Fruit fly (Drosophila melanogaster): ENCODE measurements around the gene CG15747.

The CG15747 gene

dm6 chrX:13334434-13335146 lies 3.5 kb upstream of the CG15747 start (continued):
- TF ChIP-seq hkb (optimal IDR thresholded peaks at IDR 0.05), result no peak
- TF ChIP-seq hkb (GFP tag; IDR thresholded peaks at IDR 0.05), result no peak
- no peak for TF ChIP-seq Optix (GFP tag; IDR thresholded peaks at IDR 0.05)
- TF ChIP-seq CG2120 (GFP tag; optimal IDR thresholded peaks at IDR 0.05), result peak; percentile 74
- peak; percentile 8 for TF ChIP-seq Hr3 (GFP tag; optimal IDR thresholded peaks at IDR 0.05)
- TF ChIP-seq Bteb2 (GFP tag; optimal IDR thresholded peaks at IDR 0.05), result peak; percentile 24
- TF ChIP-seq ci (GFP tag; IDR thresholded peaks at IDR 0.05), result peak; percentile 42; the same call in 2 of the 3 replicates
- TF ChIP-seq CG4730 (GFP tag; IDR thresholded peaks at IDR 0.05), result no peak
- no peak for TF ChIP-seq CG10462 (GFP tag; optimal IDR thresholded peaks at IDR 0.05)
- TF ChIP-seq CG1647 (GFP tag; optimal IDR thresholded peaks at IDR 0.05), result peak; percentile 14
- TF ChIP-seq CG10979 (tag; optimal IDR thresholded peaks at IDR 0.05), result peak; percentile 5
- peak; percentile 20 for TF ChIP-seq bcd (GFP tag; optimal IDR thresholded peaks at IDR 0.05)
- peak; percentile 41 for TF ChIP-seq CG2116 (GFP tag; optimal IDR thresholded peaks at IDR 0.05)
- TF ChIP-seq CG9797 (GFP tag; optimal IDR thresholded peaks at IDR 0.05), result no peak
- TF ChIP-seq Dp (GFP tag; optimal IDR thresholded peaks at IDR 0.05), result peak; percentile 91
- no peak for TF ChIP-seq CG3281 (GFP tag; optimal IDR thresholded peaks at IDR 0.05)
- peak; percentile 51 for TF ChIP-seq CG12659 (GFP tag; optimal IDR thresholded peaks at IDR 0.05)
- peak; percentile 83 for TF ChIP-seq mirr (GFP tag; optimal IDR thresholded peaks at IDR 0.05)
- TF ChIP-seq en (GFP tag; optimal IDR thresholded peaks at IDR 0.05), result no peak
- TF ChIP-seq CG17359 (tag; optimal IDR thresholded peaks at IDR 0.05), result peak; percentile 20
- peak; percentile 65 for TF ChIP-seq sob (GFP tag; IDR thresholded peaks at IDR 0.05)
- no peak for TF ChIP-seq CG10321 (GFP tag; IDR thresholded peaks at IDR 0.05)
- TF ChIP-seq CG33213 (GFP tag; optimal IDR thresholded peaks at IDR 0.05), result peak; percentile 57
- TF ChIP-seq mam (GFP tag; optimal IDR thresholded peaks at IDR 0.05), result peak; percentile 47
- peak; percentile 66; the same call in 1 of the 2 replicates for TF ChIP-seq slbo (GFP tag; IDR thresholded peaks at IDR 0.05)
- peak; percentile 53 for TF ChIP-seq lbe (GFP tag; optimal IDR thresholded peaks at IDR 0.05)
- no peak for TF ChIP-seq Aef1 (GFP tag; IDR thresholded peaks at IDR 0.05)
- TF ChIP-seq Sry-β (GFP tag; optimal IDR thresholded peaks at IDR 0.05), result no peak
- TF ChIP-seq CG12155 (GFP tag; optimal IDR thresholded peaks at IDR 0.05), result peak; percentile 39
- TF ChIP-seq CG17186 (GFP tag; optimal IDR thresholded peaks at IDR 0.05), result no peak
- TF ChIP-seq CG9609 (GFP tag; optimal IDR thresholded peaks at IDR 0.05), result peak; percentile 6
- no peak for TF ChIP-seq CG10959 (GFP tag; IDR thresholded peaks at IDR 0.05)
- no peak for TF ChIP-seq jing (GFP tag; optimal IDR thresholded peaks at IDR 0.05)
- peak; percentile 25; the same call in 1 of the 3 replicates for TF ChIP-seq Opbp (GFP tag; IDR thresholded peaks at IDR 0.05; ENCODE audit: partially characterized antibody)
- peak; percentile 46 for TF ChIP-seq zfh2 (GFP tag; optimal IDR thresholded peaks at IDR 0.05)
- TF ChIP-seq bab2 (GFP tag; optimal IDR thresholded peaks at IDR 0.05), result peak; percentile 8
- peak; percentile 36 for TF ChIP-seq run (tag; optimal IDR thresholded peaks at IDR 0.05)
- no peak for TF ChIP-seq so (GFP tag; IDR thresholded peaks at IDR 0.05)
- TF ChIP-seq CG1832 (GFP tag; optimal IDR thresholded peaks at IDR 0.05), result no peak
- TF ChIP-seq Nf-YA (GFP tag; IDR thresholded peaks at IDR 0.05), result no peak
- TF ChIP-seq ap (GFP tag; IDR thresholded peaks at IDR 0.05), result no peak
- no peak for TF ChIP-seq rib (GFP tag; IDR thresholded peaks at IDR 0.05)
- TF ChIP-seq CG7271 (tag; optimal IDR thresholded peaks at IDR 0.05), result no peak
- TF ChIP-seq CG15514 (GFP tag; optimal IDR thresholded peaks at IDR 0.05), result peak; percentile 56
- TF ChIP-seq kay (GFP tag; optimal IDR thresholded peaks at IDR 0.05), result no peak
- peak; percentile 5 for TF ChIP-seq Bdp1 (GFP tag; optimal IDR thresholded peaks at IDR 0.05)
- TF ChIP-seq CG6813 (GFP tag; optimal IDR thresholded peaks at IDR 0.05), result peak; percentile 10
- TF ChIP-seq CG10267 (tag; optimal IDR thresholded peaks at IDR 0.05), result peak; percentile 95
- peak; percentile 58 for TF ChIP-seq gro (GFP tag; optimal IDR thresholded peaks at IDR 0.05)
- TF ChIP-seq sens (GFP tag), result peak; percentile 83
- no peak for TF ChIP-seq abd-A (tag; optimal IDR thresholded peaks at IDR 0.05)
